Worm (Caenorhabditis elegans) whole organism, L2 larva: ENCODE results near the gene F53C3.4.

ENCODE experiments used
- egl-27 ChIP-seq: sonication (generic microtip); optimal IDR thresholded peaks from 3 replicates; lab custom pipeline; 2017; ENCODE audit warnings: missing biosample characterization, missing genetic modification reagents, missing genetic modification characterization
- snpc-4 ChIP-seq: fragments of 150-350 bp; optimal IDR thresholded peaks from 2 replicates; lab custom pipeline; 2014; ENCODE audit warnings: missing biosample characterization, missing genetic modification characterization

ce11 chrII:3878330-3878729 lies 22.9 kb upstream of the F53C3.4 start, which contains the start of gene srh-250:
- TF ChIP-seq snpc-4 (no peak), egl-27 (tag; lab: Kevin White, UChicago) (no peak)
